Worm (Caenorhabditis elegans) whole organism, L3 larva: ENCODE data around the gene H01G02.3.
A peak's percentile ranks its signal among the peaks of the same experiment; 100 is the strongest.

Source experiments
- ceh-16 ChIP-seq: sonication (generic microtip); optimal IDR thresholded peaks from 2 replicates; lab custom pipeline; 2017; ENCODE audit warnings: missing biosample characterization, missing genetic modification characterization
- ceh-82 ChIP-seq: fragments of 150-350 bp; optimal IDR thresholded peaks from 2 replicates; lab custom pipeline; 2014; ENCODE audit warnings: missing biosample characterization, missing genetic modification characterization
- egl-27 ChIP-seq: sonication (generic microtip); optimal IDR thresholded peaks from 4 replicates; lab custom pipeline; 2017; ENCODE audit warnings: missing biosample characterization, missing genetic modification reagents, missing genetic modification characterization
- hmg-11 ChIP-seq: sonication (generic microtip); optimal IDR thresholded peaks from 2 replicates; lab custom pipeline; 2016; ENCODE audit warnings: missing genetic modification characterization, missing compliant biosample characterization
- lin-39 ChIP-seq: fragments of 150-350 bp; optimal IDR thresholded peaks from 2 replicates; lab custom pipeline; 2018; ENCODE audit warnings: missing biosample characterization, missing genetic modification reagents, missing genetic modification characterization
- pha-4 ChIP-seq: fragments of 150-350 bp; optimal IDR thresholded peaks from 2 replicates; lab custom pipeline; 2014; ENCODE audit warnings: missing biosample characterization, missing genetic modification reagents, missing genetic modification characterization
- pqm-1 ChIP-seq: fragments of 150-350 bp; optimal IDR thresholded peaks from 2 replicates; lab custom pipeline; 2017; ENCODE audit warnings: missing biosample characterization, missing genetic modification characterization, inconsistent platforms
- snpc-4 ChIP-seq: fragments of 150-350 bp; optimal IDR thresholded peaks from 2 replicates; lab custom pipeline; 2014; ENCODE audit warnings: missing biosample characterization, missing genetic modification characterization
- tbx-2 ChIP-seq: sonication (generic microtip); optimal IDR thresholded peaks from 2 replicates; lab custom pipeline; 2016; ENCODE audit warnings: mild to moderate bottlenecking, missing genetic modification characterization, missing compliant biosample characterization
- zag-1 ChIP-seq: fragments of 150-350 bp; optimal IDR thresholded peaks from 2 replicates; lab custom pipeline; 2014; ENCODE audit warnings: missing biosample characterization, missing genetic modification characterization
- ztf-11 ChIP-seq: fragments of 150-350 bp; optimal IDR thresholded peaks from 2 replicates; lab custom pipeline; 2014; ENCODE audit warnings: missing biosample characterization, missing genetic modification characterization

ce11 chrIV:11744287-11744686, 48.1 kb downstream of the H01G02.3 start:
- TF ChIP-seq pqm-1 (tag; lab: Kevin White, UChicago) (no peak), zag-1 (tag; lab: Kevin White, UChicago) (no peak), ztf-11 (tag; lab: Kevin White, UChicago) (no peak), tbx-2 (no peak), pha-4 (tag; lab: Kevin White, UChicago) (no peak), snpc-4 (tag; lab: Kevin White, UChicago) (peak; percentile 22), ceh-16 (no peak), ceh-82 (tag; lab: Kevin White, UChicago) (no peak), lin-39 (tag; lab: Kevin White, UChicago) (no peak), hmg-11 (tag; lab: Kevin White, UChicago) (no peak), egl-27 (no peak)
